Worm (Caenorhabditis elegans): ENCODE results near the gene ced-11.

ced-11 gene

ce11 chrIII:9104060-9104459 lies 15.3 kb upstream of the ced-11 start (continued):
- TF ChIP-seq ztf-16 (tag; optimal IDR thresholded peaks at IDR 0.05) (peak; percentile 26), ceh-9 (tag; optimal IDR thresholded peaks at IDR 0.05) (no peak), ceh-30 (tag; optimal IDR thresholded peaks at IDR 0.05) (no peak), nhr-232 (tag; optimal IDR thresholded peaks at IDR 0.05) (peak; percentile 42), lin-11 (tag; optimal IDR thresholded peaks at IDR 0.05) (peak; percentile 36), dve-1 (tag; optimal IDR thresholded peaks at IDR 0.05) (peak; percentile 19), elt-4 (tag; optimal IDR thresholded peaks at IDR 0.05) (no peak), hlh-30 (tag; optimal IDR thresholded peaks at IDR 0.05; ENCODE audit: insufficient read depth) (no peak), K09A11.1 (tag; optimal IDR thresholded peaks at IDR 0.05; ENCODE audit: insufficient read depth) (peak; percentile 72), ceh-48 (tag; optimal IDR thresholded peaks at IDR 0.05) (no peak), ref-2 (tag; optimal IDR thresholded peaks at IDR 0.05) (no peak), ceh-22 (tag; optimal IDR thresholded peaks at IDR 0.05) (no peak), ceh-31 (tag; optimal IDR thresholded peaks at IDR 0.05) (no peak), fkh-10 (GFP tag; optimal IDR thresholded peaks at IDR 0.05) (no peak), pha-4 (tag; optimal IDR thresholded peaks at IDR 0.05) (no peak), zip-5 (tag; optimal IDR thresholded peaks at IDR 0.05) (no peak), fkh-6 (tag; optimal IDR thresholded peaks at IDR 0.05) (peak; percentile 37), pros-1 (tag; optimal IDR thresholded peaks at IDR 0.05) (no peak), hlh-6 (tag; optimal IDR thresholded peaks at IDR 0.05) (peak; percentile 74), ahr-1 (tag; optimal IDR thresholded peaks at IDR 0.05) (peak; percentile 14), ceh-45 (GFP tag; IDR thresholded peaks at IDR 0.05) (peak; percentile 63; the same call in 1 of the 2 replicates), ceh-19 (GFP tag; optimal IDR thresholded peaks at IDR 0.05) (no peak), nhr-11 (tag; optimal IDR thresholded peaks at IDR 0.05) (no peak), odd-2 (tag; optimal IDR thresholded peaks at IDR 0.05) (no peak), sox-4 (tag; optimal IDR thresholded peaks at IDR 0.05) (peak; percentile 62), ama-1 (optimal IDR thresholded peaks at IDR 0.05) (no peak), K02D7.2 (tag; optimal IDR thresholded peaks at IDR 0.05) (no peak), ceh-34 (tag; optimal IDR thresholded peaks at IDR 0.05) (no peak), F13H6.1 (tag; optimal IDR thresholded peaks at IDR 0.05) (no peak), sox-2 (GFP tag; IDR thresholded peaks at IDR 0.05) (no peak), elt-2 (tag; optimal IDR thresholded peaks at IDR 0.05) (no peak), ceh-6 (GFP tag; optimal IDR thresholded peaks at IDR 0.05) (peak; percentile 68)

- TF ChIP-seq ceh-24 (tag; optimal IDR thresholded peaks at IDR 0.05) (no peak), K02D7.2 (tag; optimal IDR thresholded peaks at IDR 0.05) (no peak), hlh-6 (tag; optimal IDR thresholded peaks at IDR 0.05) (no peak), che-1 (tag; optimal IDR thresholded peaks at IDR 0.05) (no peak), pax-1 (tag; optimal IDR thresholded peaks at IDR 0.05) (no peak), ceh-6 (GFP tag; optimal IDR thresholded peaks at IDR 0.05) (no peak), ceh-14 (tag; optimal IDR thresholded peaks at IDR 0.05) (no peak), ceh-18 (tag; optimal IDR thresholded peaks at IDR 0.05) (no peak), fkh-6 (tag; optimal IDR thresholded peaks at IDR 0.05) (no peak)
Observed at ce11 chrIII:9105653-9106052, 13.7 kb upstream of the ced-11 start.

- TF ChIP-seq ama-1 (optimal IDR thresholded peaks at IDR 0.05) (no peak), fkh-6 (tag; optimal IDR thresholded peaks at IDR 0.05) (no peak), elt-2 (tag; optimal IDR thresholded peaks at IDR 0.05) (no peak), ttx-3 (tag; optimal IDR thresholded peaks at IDR 0.05) (no peak), pqm-1 (tag; optimal IDR thresholded peaks at IDR 0.05) (no peak), mec-3 (tag; optimal IDR thresholded peaks at IDR 0.05; ENCODE audit: borderline replicate concordance) (no peak), hlh-15 (tag; optimal IDR thresholded peaks at IDR 0.05) (no peak), madf-2 (tag; optimal IDR thresholded peaks at IDR 0.05) (no peak), unc-42 (tag; optimal IDR thresholded peaks at IDR 0.05) (no peak), sox-4 (tag; optimal IDR thresholded peaks at IDR 0.05) (no peak), ceh-22 (tag; optimal IDR thresholded peaks at IDR 0.05) (no peak), pha-4 (tag; optimal IDR thresholded peaks at IDR 0.05) (no peak), ceh-19 (GFP tag; optimal IDR thresholded peaks at IDR 0.05) (no peak), zip-5 (tag; optimal IDR thresholded peaks at IDR 0.05) (no peak), ceh-24 (tag; optimal IDR thresholded peaks at IDR 0.05) (no peak), ceh-48 (tag; optimal IDR thresholded peaks at IDR 0.05) (no peak)
Observed at ce11 chrIII:9109172-9109571, 10.2 kb upstream of the ced-11 start, which contains the start of gene cya-1. Gene cya-1, minus strand, starts transcription at chrIII:9109272.
